Worm (Caenorhabditis elegans) whole organism, L1 larva: Measurements from ENCODE around the gene pyk-2.
A peak's percentile ranks its signal among the peaks of the same experiment; 100 is the strongest.
"Not testable (repeated sequence)": the region's sequence is repeated elsewhere in the genome, so short reads cannot be mapped to it uniquely, and the experiment has no call there.

Experiments used
- C16A3.4 ChIP-seq: fragments of 150-350 bp; optimal IDR thresholded peaks from 2 replicates; lab custom pipeline; 2014; ENCODE audit warnings: missing biosample characterization, missing genetic modification characterization
- F16B12.6 ChIP-seq: fragments of 150-350 bp; optimal IDR thresholded peaks from 2 replicates; lab custom pipeline; 2014; ENCODE audit warnings: missing biosample characterization, missing genetic modification characterization
- dsc-1 ChIP-seq: sonication (generic microtip); optimal IDR thresholded peaks from 2 replicates; lab custom pipeline; 2016; ENCODE audit warnings: mild to moderate bottlenecking, missing genetic modification characterization, missing compliant biosample characterization
- efl-1 ChIP-seq, 4 experiments: fragments of 150-350 bp; optimal IDR thresholded peaks in 3 of 4; peaks in 1 of 4; 1 replicate in 1 of 4; 2 replicates in 3 of 4; lab custom pipeline; 2014; ENCODE audit warnings: missing biosample characterization in 2 of 4, missing genetic modification characterization in 2 of 4, missing genetic modification reagents in 2 of 4
- egl-13 ChIP-seq: sonication (generic microtip); optimal IDR thresholded peaks from 2 replicates; lab custom pipeline; 2016; ENCODE audit warnings: missing genotype, missing genetic modification reagents, missing genetic modification characterization, missing compliant biosample characterization
- fkh-8 ChIP-seq: sonication (generic microtip); optimal IDR thresholded peaks from 2 replicates; lab custom pipeline; 2016; ENCODE audit warnings: mild to moderate bottlenecking, missing genetic modification characterization, missing compliant biosample characterization
- lin-14 ChIP-seq: fragments of 200-800 bp; sonication (Bioruptor generic); optimal IDR thresholded peaks from 2 replicates; lab custom pipeline; 2018; ENCODE audit warnings: mild to moderate bottlenecking, missing genetic modification characterization, moderate library complexity, missing compliant biosample characterization
- lin-15B ChIP-seq: fragments of 150-350 bp; sonication (generic microtip); optimal IDR thresholded peaks from 3 replicates; lab custom pipeline; 2014; ENCODE audit warnings: missing biosample characterization, missing genetic modification characterization
- lin-39 ChIP-seq: fragments of 150-350 bp; optimal IDR thresholded peaks from 2 replicates; lab custom pipeline; 2014; ENCODE audit warnings: missing biosample characterization, missing genetic modification reagents, missing genetic modification characterization
- mep-1 ChIP-seq: fragments of 150-350 bp; optimal IDR thresholded peaks from 2 replicates; lab custom pipeline; 2014; ENCODE audit warnings: missing biosample characterization, missing genetic modification characterization
- nhr-19 ChIP-seq: fragments of 200-800 bp; sonication (Bioruptor generic); conservative IDR thresholded peaks from 2 replicates; pipeline ENCODE4 v1.3.6; 2022; ENCODE audit warnings: missing genetic modification characterization, missing compliant biosample characterization
- pag-3 ChIP-seq: sonication (generic microtip); optimal IDR thresholded peaks from 2 replicates; lab custom pipeline; 2017; ENCODE audit warnings: missing genetic modification characterization, mild to moderate bottlenecking, missing compliant biosample characterization, antibody characterized with exemption, borderline replicate concordance; ENCODE audit not compliant: insufficient read depth
- rnt-1 ChIP-seq: sonication (generic microtip); optimal IDR thresholded peaks from 2 replicates; lab custom pipeline; 2016; ENCODE audit warnings: mild to moderate bottlenecking, missing genetic modification characterization, moderate library complexity, missing compliant biosample characterization
- snu-23 ChIP-seq: sonication (generic microtip); optimal IDR thresholded peaks from 2 replicates; lab custom pipeline; 2016; ENCODE audit warnings: missing genetic modification characterization, missing compliant biosample characterization
- sup-37 ChIP-seq: fragments of 200-800 bp; sonication (Bioruptor generic); optimal IDR thresholded peaks from 2 replicates; lab custom pipeline; 2018; ENCODE audit warnings: mild to moderate bottlenecking, missing genetic modification characterization, missing compliant biosample characterization
- tbx-2 ChIP-seq: sonication (generic microtip); optimal IDR thresholded peaks from 2 replicates; lab custom pipeline; 2016; ENCODE audit warnings: missing genetic modification characterization, missing compliant biosample characterization

Gene pyk-2

ce11 chrIV:10951997-10952396, 42.3 kb downstream of the pyk-2 start, which contains the start of gene Y69E1A.3:
TSS of gene Y69E1A.3 (plus strand) at chrIV:10952297.
- TF ChIP-seq efl-1 (optimal IDR thresholded peaks at IDR 0.05; lab: Kevin White, UChicago), result no peak
- no peak for TF ChIP-seq efl-1 (GFP tag; optimal IDR thresholded peaks at IDR 0.05 in 1 of 2; lab: Kevin White, UChicago)
- TF ChIP-seq fkh-8 (tag; lab: Kevin White, UChicago), result no peak
- TF ChIP-seq lin-15B (tag; lab: Kevin White, UChicago), result no peak
- TF ChIP-seq egl-13 (tag; lab: Kevin White, UChicago), result no peak
- TF ChIP-seq lin-39 (tag; lab: Kevin White, UChicago), result no peak

ce11 chrIV:10954955-10955354, 45.2 kb downstream of the pyk-2 start, which contains the start of gene Y69E1A.4:
TSS of gene Y69E1A.4 (plus strand) at chrIV:10955255.
- not testable (repeated sequence) for TF ChIP-seq dsc-1, pag-3, mep-1 (tag; lab: Kevin White, UChicago)

ce11 chrIV:10957583-10958229, 48.0 kb downstream of the pyk-2 start, which contains the start of gene Y69E1A.5:
TSS of gene Y69E1A.5 (minus strand) at chrIV:10957655.
- no peak for TF ChIP-seq sup-37 (GFP tag; lab: Kevin White, UChicago)
- TF ChIP-seq rnt-1 (tag; lab: Kevin White, UChicago), result peak; percentile 62
- peak; percentile 72 for TF ChIP-seq lin-14
- TF ChIP-seq tbx-2 (tag; lab: Kevin White, UChicago), result no peak
- no peak for TF ChIP-seq efl-1 (optimal IDR thresholded peaks at IDR 0.05; lab: Kevin White, UChicago)
- peak in 1 of 2 experiments; percentile 81 for TF ChIP-seq efl-1 (GFP tag; optimal IDR thresholded peaks at IDR 0.05 in 1 of 2; lab: Kevin White, UChicago)
- TF ChIP-seq, all 84 proteins: peak for 3

- TF ChIP-seq lin-14 (peak; percentile 51), F16B12.6 (no peak), nhr-19 (GFP tag; lab: Robert Waterston, UW) (no peak), mep-1 (tag; lab: Kevin White, UChicago) (no peak), snu-23 (no peak), rnt-1 (tag; lab: Kevin White, UChicago) (peak; percentile 41), C16A3.4 (tag; lab: Kevin White, UChicago) (no peak)
Observed at ce11 chrIV:10958230-10958588, 48.5 kb downstream of the pyk-2 start, which contains the start of gene sri-19. TSS of gene sri-19 (plus strand) at chrIV:10958372.
